Worm (Caenorhabditis elegans): ENCODE results near the gene pcdr-1.

ce11 chrX:15681393-15681792, 14.8 kb downstream of the pcdr-1 start, which contains the start of gene gpn-1:
- TF ChIP-seq F57A8.1 (GFP tag; optimal IDR thresholded peaks at IDR 0.05) (no peak), atf-7 (tag; optimal IDR thresholded peaks at IDR 0.05) (no peak), C17E4.6 (GFP tag; IDR thresholded peaks at IDR 0.05) (no peak), him-1 (tag; optimal IDR thresholded peaks at IDR 0.05) (no peak), sdz-38 (tag; optimal IDR thresholded peaks at IDR 0.05) (no peak), snpc-4 (GFP tag; optimal IDR thresholded peaks at IDR 0.05) (no peak), snpc-4 (tag; optimal IDR thresholded peaks at IDR 0.05) (no peak), cebp-2 (GFP tag; IDR thresholded peaks at IDR 0.05) (no peak), madf-8 (GFP tag; conservative IDR thresholded peaks at IDR 0.05) (no peak)
